Worm (Caenorhabditis elegans) whole organism, late embryonic: Measurements from ENCODE around the gene R107.9.

Experiments
- C08G9.2 ChIP-seq: sonication (generic microtip); optimal IDR thresholded peaks from 2 replicates; lab custom pipeline; 2016; ENCODE audit warnings: mild to moderate bottlenecking, missing genetic modification characterization, moderate library complexity, missing compliant biosample characterization
- C38D4.7 ChIP-seq: fragments of 200-800 bp; sonication (Bioruptor generic); optimal IDR thresholded peaks from 2 replicates; lab custom pipeline; 2018; ENCODE audit warnings: mild to moderate bottlenecking, missing genetic modification characterization, moderate library complexity, missing compliant biosample characterization
- K02D7.2 ChIP-seq: sonication (generic microtip); optimal IDR thresholded peaks from 2 replicates; lab custom pipeline; 2017; ENCODE audit warnings: mild to moderate bottlenecking, missing genetic modification characterization, missing compliant biosample characterization
- K09A11.1 ChIP-seq: sonication (generic microtip); optimal IDR thresholded peaks from 2 replicates; lab custom pipeline; 2017; ENCODE audit warnings: antibody characterized with exemption, mild to moderate bottlenecking, missing genetic modification characterization, missing compliant biosample characterization; ENCODE audit not compliant: insufficient read depth
- T23F11.4 ChIP-seq: fragments of 200-800 bp; sonication (Bioruptor generic); optimal IDR thresholded peaks from 2 replicates; lab custom pipeline; 2018; ENCODE audit warnings: mild to moderate bottlenecking, missing genetic modification characterization, missing compliant biosample characterization
- ahr-1 ChIP-seq: sonication (generic microtip); optimal IDR thresholded peaks from 2 replicates; lab custom pipeline; 2016; ENCODE audit warnings: missing genetic modification characterization, missing compliant biosample characterization
- ceh-18 ChIP-seq: sonication (generic microtip); optimal IDR thresholded peaks from 2 replicates; lab custom pipeline; 2016; ENCODE audit warnings: missing genetic modification characterization, missing compliant biosample characterization
- ceh-19 ChIP-seq: fragments of 200-800 bp; sonication (Bioruptor generic); optimal IDR thresholded peaks from 2 replicates; lab custom pipeline; 2018; ENCODE audit warnings: mild to moderate bottlenecking, missing genetic modification characterization, missing compliant biosample characterization
- ceh-2 ChIP-seq: sonication (generic microtip); optimal IDR thresholded peaks from 2 replicates; lab custom pipeline; 2016; ENCODE audit warnings: missing genotype, missing genetic modification characterization, missing compliant biosample characterization
- ceh-24 ChIP-seq: sonication (generic microtip); optimal IDR thresholded peaks from 2 replicates; lab custom pipeline; 2016; ENCODE audit warnings: mild to moderate bottlenecking, missing genetic modification characterization, missing compliant biosample characterization
- ceh-31 ChIP-seq: sonication (generic microtip); optimal IDR thresholded peaks from 2 replicates; lab custom pipeline; 2016; ENCODE audit warnings: missing genetic modification characterization, missing compliant biosample characterization
- ceh-48 ChIP-seq: sonication (generic microtip); optimal IDR thresholded peaks from 2 replicates; lab custom pipeline; 2016; ENCODE audit warnings: missing genetic modification characterization, inconsistent platforms, missing compliant biosample characterization
- ceh-6 ChIP-seq: fragments of 200-800 bp; sonication (Bioruptor generic); optimal IDR thresholded peaks from 2 replicates; lab custom pipeline; 2018; ENCODE audit warnings: mild to moderate bottlenecking, missing genetic modification characterization, missing compliant biosample characterization
- dve-1 ChIP-seq: sonication (generic microtip); optimal IDR thresholded peaks from 2 replicates; lab custom pipeline; 2017; ENCODE audit warnings: antibody characterized with exemption, mild to moderate bottlenecking, missing genetic modification characterization, missing compliant biosample characterization
- elt-2 ChIP-seq: sonication (generic microtip); optimal IDR thresholded peaks from 2 replicates; lab custom pipeline; 2016; ENCODE audit warnings: missing genetic modification reagents, missing genetic modification characterization, missing compliant biosample characterization
- ets-4 ChIP-seq: sonication (generic microtip); optimal IDR thresholded peaks from 2 replicates; lab custom pipeline; 2016; ENCODE audit warnings: missing genetic modification characterization, missing compliant biosample characterization
- eyg-1 ChIP-seq: sonication (generic microtip); optimal IDR thresholded peaks from 2 replicates; lab custom pipeline; 2016; ENCODE audit warnings: missing genotype, missing genetic modification characterization, missing compliant biosample characterization
- fkh-6 ChIP-seq: sonication (generic microtip); optimal IDR thresholded peaks from 2 replicates; lab custom pipeline; 2016; ENCODE audit warnings: missing genetic modification characterization, missing compliant biosample characterization
- hlh-13 ChIP-seq: fragments of 200-800 bp; sonication (Bioruptor generic); optimal IDR thresholded peaks from 2 replicates; lab custom pipeline; 2018; ENCODE audit warnings: mild to moderate bottlenecking, missing genetic modification characterization, missing compliant biosample characterization
- hlh-6 ChIP-seq: sonication (generic microtip); optimal IDR thresholded peaks from 2 replicates; lab custom pipeline; 2016; ENCODE audit warnings: missing genotype, missing genetic modification characterization, missing compliant biosample characterization
- hlh-8 ChIP-seq: sonication (generic microtip); optimal IDR thresholded peaks from 2 replicates; lab custom pipeline; 2016; ENCODE audit warnings: missing genotype, missing genetic modification characterization, missing compliant biosample characterization
- madf-2 ChIP-seq: sonication (generic microtip); optimal IDR thresholded peaks from 2 replicates; lab custom pipeline; 2017; ENCODE audit warnings: missing genetic modification characterization, missing compliant biosample characterization
- nhr-11 ChIP-seq: fragments of 150-350 bp; optimal IDR thresholded peaks from 2 replicates; lab custom pipeline; 2014; ENCODE audit warnings: missing biosample characterization, missing genetic modification characterization
- nhr-232 ChIP-seq: sonication (generic microtip); optimal IDR thresholded peaks from 2 replicates; lab custom pipeline; 2016; ENCODE audit warnings: missing genetic modification characterization, missing compliant biosample characterization
- odd-2 ChIP-seq: sonication (generic microtip); optimal IDR thresholded peaks from 2 replicates; lab custom pipeline; 2017; ENCODE audit warnings: antibody characterized with exemption, mild to moderate bottlenecking, missing genetic modification characterization, missing compliant biosample characterization
- pax-1 ChIP-seq: fragments of 150-350 bp; optimal IDR thresholded peaks from 2 replicates; lab custom pipeline; 2014; ENCODE audit warnings: missing biosample characterization, missing genetic modification characterization
- pqm-1 ChIP-seq: sonication (generic microtip); optimal IDR thresholded peaks from 2 replicates; lab custom pipeline; 2016; ENCODE audit warnings: missing genetic modification characterization, missing compliant biosample characterization
- ref-2 ChIP-seq: sonication (generic microtip); optimal IDR thresholded peaks from 2 replicates; lab custom pipeline; 2016; ENCODE audit warnings: missing genetic modification characterization, missing compliant biosample characterization
- sdc-2 ChIP-seq: sonication (generic microtip); optimal IDR thresholded peaks from 2 replicates; lab custom pipeline; 2016; ENCODE audit warnings: missing genotype, missing genetic modification characterization, missing compliant biosample characterization
- sox-2 ChIP-seq: fragments of 200-800 bp; sonication (Bioruptor generic); IDR thresholded peaks from 2 replicates; pipeline ENCODE4 v1.3.6; 2022; ENCODE audit warnings: missing genetic modification reagents, missing genetic modification characterization, missing compliant biosample characterization
- sox-4 ChIP-seq: sonication (generic microtip); optimal IDR thresholded peaks from 2 replicates; lab custom pipeline; 2017; ENCODE audit warnings: mild to moderate bottlenecking, missing genetic modification characterization, inconsistent platforms, missing compliant biosample characterization
- tbx-2 ChIP-seq: sonication (generic microtip); optimal IDR thresholded peaks from 2 replicates; lab custom pipeline; 2016; ENCODE audit warnings: missing genetic modification characterization, missing compliant biosample characterization
- ttx-3 ChIP-seq: sonication (generic microtip); optimal IDR thresholded peaks from 2 replicates; lab custom pipeline; 2016; ENCODE audit warnings: missing genetic modification reagents, missing genetic modification characterization, missing compliant biosample characterization
- unc-55 ChIP-seq: sonication (generic microtip); optimal IDR thresholded peaks from 2 replicates; lab custom pipeline; 2017; ENCODE audit warnings: missing biosample characterization, missing genetic modification reagents, missing genetic modification characterization
- unc-86 ChIP-seq: sonication (generic microtip); optimal IDR thresholded peaks from 2 replicates; lab custom pipeline; 2016; ENCODE audit warnings: missing genetic modification characterization, missing compliant biosample characterization
- zip-5 ChIP-seq: sonication (generic microtip); optimal IDR thresholded peaks from 2 replicates; lab custom pipeline; 2016; ENCODE audit warnings: missing genetic modification characterization, missing compliant biosample characterization
- ztf-16 ChIP-seq: sonication (generic microtip); optimal IDR thresholded peaks from 2 replicates; lab custom pipeline; 2017; ENCODE audit warnings: missing genetic modification characterization, missing compliant biosample characterization

R107.9 gene

ce11 chrIII:9060267-9060666, 22.5 kb downstream of the R107.9 start (continued):
- no peak for TF ChIP-seq ceh-31 (tag; lab: Kevin White, UChicago)
- TF ChIP-seq ceh-19 (GFP tag; lab: Kevin White, UChicago) = no peak
- TF ChIP-seq, all 69 proteins: peak for 0

DNA sequence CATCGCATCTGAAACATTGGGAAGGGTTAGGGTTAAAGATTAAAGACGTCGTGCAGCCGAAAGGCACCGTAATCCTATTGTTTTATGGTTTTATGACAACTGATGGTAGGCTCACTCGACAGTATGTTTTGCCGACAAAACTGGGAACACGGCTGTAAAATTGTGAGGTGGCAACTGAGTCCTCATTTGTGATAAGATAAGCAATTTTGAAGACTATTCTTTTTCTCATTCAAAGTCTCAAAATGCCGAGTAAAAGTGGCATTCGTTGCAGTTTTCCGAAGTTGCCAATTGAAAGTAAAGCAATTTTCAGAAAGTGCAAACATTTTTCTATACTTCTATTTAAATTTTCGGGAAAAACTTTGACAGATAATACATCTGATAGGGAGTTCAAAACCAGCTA, 32.0 kb downstream of the R107.9 start:
- no peak for TF ChIP-seq eyg-1 (tag; lab: Kevin White, UChicago)
- no peak for TF ChIP-seq zip-5
- TF ChIP-seq fkh-6 = no peak
- no peak for TF ChIP-seq ttx-3 (tag; lab: Kevin White, UChicago)
- TF ChIP-seq hlh-13 (GFP tag; lab: Kevin White, UChicago) = no peak
- no peak for TF ChIP-seq unc-55
- no peak for TF ChIP-seq K02D7.2
- no peak for TF ChIP-seq unc-86 (tag; lab: Kevin White, UChicago)
- TF ChIP-seq C08G9.2 (tag; lab: Kevin White, UChicago) = no peak
- TF ChIP-seq nhr-232 (tag; lab: Kevin White, UChicago) = no peak
- no peak for TF ChIP-seq pqm-1
- TF ChIP-seq hlh-8 = no peak
- no peak for TF ChIP-seq ceh-31 (tag; lab: Kevin White, UChicago)
- no peak for TF ChIP-seq tbx-2
- TF ChIP-seq elt-2 = no peak
- TF ChIP-seq sdc-2 (tag; lab: Kevin White, UChicago) = no peak
- TF ChIP-seq ceh-48 (tag; lab: Kevin White, UChicago) = no peak
- no peak for TF ChIP-seq ceh-24 (tag; lab: Kevin White, UChicago)
- no peak for TF ChIP-seq ahr-1

DNA sequence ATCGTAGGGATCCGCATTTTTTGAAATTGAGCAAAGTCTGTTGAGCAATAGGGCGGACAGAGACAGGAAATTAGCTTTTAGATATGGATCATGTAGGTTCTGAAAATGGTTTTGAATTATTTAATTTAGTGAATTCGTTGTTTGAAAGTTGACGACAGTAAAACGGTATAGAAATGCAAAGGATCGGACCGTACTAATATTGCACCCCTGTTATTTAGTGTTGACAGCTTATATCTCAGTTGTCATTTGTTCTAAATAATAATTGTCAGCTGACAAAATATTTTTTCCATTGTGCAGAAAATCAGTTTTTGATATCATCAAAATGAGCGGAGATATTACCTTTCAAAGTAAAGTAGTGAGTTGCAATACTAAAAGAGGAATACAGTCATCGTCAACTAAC, 33.6 kb downstream of the R107.9 start, which contains the start of gene lin-12:
lin-12 (minus strand) TSS at position 101 of the 400 bp plus-strand sequence.
- no peak for TF ChIP-seq pax-1
- no peak for TF ChIP-seq ceh-19 (GFP tag; lab: Kevin White, UChicago)
- TF ChIP-seq nhr-11 (tag; lab: Kevin White, UChicago) = no peak
- no peak for TF ChIP-seq K09A11.1 (tag; lab: Kevin White, UChicago)
- no peak for TF ChIP-seq sox-4 (tag; lab: Kevin White, UChicago)
- no peak for TF ChIP-seq sox-2 (GFP tag; lab: Robert Waterston, UW)
- TF ChIP-seq elt-2 = no peak
- TF ChIP-seq zip-5 = no peak
- TF ChIP-seq hlh-6 (tag; lab: Kevin White, UChicago) = no peak
- TF ChIP-seq ceh-2 (tag; lab: Kevin White, UChicago) = no peak
- no peak for TF ChIP-seq ceh-18

DNA sequence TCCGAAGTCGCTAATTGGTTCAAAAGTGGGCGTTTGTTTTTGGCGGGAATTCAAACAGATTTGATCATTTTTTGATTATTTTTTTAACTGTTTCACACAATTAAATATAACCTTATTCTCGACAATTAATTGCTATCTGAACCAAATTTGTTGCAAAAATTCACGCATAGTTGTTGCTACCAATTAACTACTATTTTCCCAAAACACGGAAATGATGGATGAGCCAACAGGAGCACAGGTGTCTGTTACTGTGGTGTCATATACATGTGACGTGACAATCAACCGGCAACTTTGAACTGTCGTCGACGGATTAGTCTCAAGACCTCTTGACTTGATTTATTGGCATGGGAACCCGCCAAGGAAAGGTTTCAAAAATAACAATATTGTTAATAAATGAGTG, 34.9 kb downstream of the R107.9 start:
- TF ChIP-seq T23F11.4 (GFP tag; lab: Kevin White, UChicago) (no peak), ceh-6 (GFP tag; lab: Kevin White, UChicago) (no peak), madf-2 (tag; lab: Kevin White, UChicago) (no peak), ttx-3 (tag; lab: Kevin White, UChicago) (no peak), ceh-48 (tag; lab: Kevin White, UChicago) (no peak), elt-2 (no peak), hlh-13 (GFP tag; lab: Kevin White, UChicago) (no peak), ets-4 (no peak), dve-1 (tag; lab: Kevin White, UChicago) (no peak), odd-2 (tag; lab: Kevin White, UChicago) (no peak), ztf-16 (no peak), C38D4.7 (GFP tag; lab: Kevin White, UChicago) (no peak), ref-2 (tag; lab: Kevin White, UChicago) (no peak)
- TF ChIP-seq, all 69 proteins: peak for 0
